Fruit fly (Drosophila melanogaster): ENCODE data around the gene CG4318.

CG4318 gene

DNA sequence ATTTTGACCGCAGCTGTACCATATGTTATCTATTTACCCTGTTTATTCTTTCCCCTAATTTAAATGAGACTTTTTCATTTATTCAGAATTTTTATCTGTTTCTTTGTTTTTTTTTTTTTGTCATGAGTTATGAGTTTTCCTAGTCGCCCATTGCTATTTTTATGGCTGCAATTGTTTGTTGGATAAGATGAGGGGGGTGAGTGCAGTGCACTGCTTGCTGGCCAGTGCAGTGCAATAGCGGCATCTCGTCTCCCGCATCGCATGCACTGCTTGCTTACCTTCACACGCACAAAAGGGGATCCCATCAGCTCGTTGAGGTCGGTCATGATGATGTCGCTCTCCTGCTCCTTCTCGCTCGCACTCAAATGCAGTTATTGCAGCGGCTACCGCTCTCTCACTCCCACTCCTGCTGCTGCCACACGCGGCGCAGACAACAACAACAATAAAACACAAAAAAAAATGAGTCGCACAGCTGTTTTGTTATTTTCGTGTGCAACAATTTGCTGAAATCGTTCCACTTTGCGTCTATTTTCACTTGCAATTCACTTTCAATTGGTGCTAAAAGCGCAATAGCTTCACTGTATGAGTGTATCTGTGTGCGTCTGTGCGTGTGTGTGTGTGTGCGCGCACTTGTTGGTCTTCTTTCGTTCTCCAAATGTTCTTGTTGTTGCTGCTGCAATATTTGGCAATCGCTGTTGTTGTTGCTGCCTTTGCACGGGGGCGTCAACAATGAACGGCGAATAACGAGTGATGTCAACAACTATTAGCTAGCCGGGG lies 26.6 kb downstream of the CG4318 start (continued):
- TF ChIP-seq al (GFP tag; IDR thresholded peaks at IDR 0.05) (no peak), pum (GFP tag; optimal IDR thresholded peaks at IDR 0.05) (peak; percentile 50), sqz (GFP tag; optimal IDR thresholded peaks at IDR 0.05) (peak; percentile 63), Trl (optimal IDR thresholded peaks at IDR 0.05) (peak in 1 of 2 experiments; percentile 20), Trl (GFP tag; optimal IDR thresholded peaks at IDR 0.05) (peak; percentile 1), ssp (GFP tag; IDR thresholded peaks at IDR 0.05) (0 out of 2 replicates have a peak, but pooled peaks have one; percentile 16), jumu (GFP tag; optimal IDR thresholded peaks at IDR 0.05) (peak; percentile 40), tio (GFP tag; optimal IDR thresholded peaks at IDR 0.05) (peak; percentile 52), Hr78 (GFP tag; optimal IDR thresholded peaks at IDR 0.05) (peak in 1 of 2 experiments; percentile 4), chm (GFP tag; IDR thresholded peaks at IDR 0.05) (0 out of 2 replicates have a peak, but pooled peaks have one; percentile 57), E2f2 (GFP tag; IDR thresholded peaks at IDR 0.05) (no peak), CG13287 (GFP tag; IDR thresholded peaks at IDR 0.05; ENCODE audit: partially characterized antibody) (no peak), tgo (GFP tag; IDR thresholded peaks at IDR 0.05) (peak; percentile 34; the same call in 1 of the 3 replicates), bigmax (GFP tag; optimal IDR thresholded peaks at IDR 0.05) (no peak), onecut (GFP tag; IDR thresholded peaks at IDR 0.05) (0 out of 2 replicates have a peak, but pooled peaks have one; percentile 18), HLH3B (GFP tag; IDR thresholded peaks at IDR 0.05) (peak; percentile 27; the same call in 1 of the 2 replicates), CG1832 (GFP tag; optimal IDR thresholded peaks at IDR 0.05) (peak; percentile 74), CG11696 (GFP tag; IDR thresholded peaks at IDR 0.05) (peak; percentile 95), Abd-B (GFP tag; optimal IDR thresholded peaks at IDR 0.05) (no peak), CG17829 (tag; optimal IDR thresholded peaks at IDR 0.05) (peak; percentile 34), Pdp1 (GFP tag; optimal IDR thresholded peaks at IDR 0.05) (peak in 1 of 2 experiments; percentile 54), Jarid2 (GFP tag; optimal IDR thresholded peaks at IDR 0.05) (no peak), CG18262 (tag; optimal IDR thresholded peaks at IDR 0.05) (peak; percentile 7), vvl (GFP tag; IDR thresholded peaks at IDR 0.05) (peak; percentile 72), CG17328 (GFP tag; IDR thresholded peaks at IDR 0.05) (peak; percentile 70), CG34422 (GFP tag; IDR thresholded peaks at IDR 0.05) (0 out of 3 replicates have a peak, but pooled peaks have one; percentile 39), lmd (GFP tag; IDR thresholded peaks at IDR 0.05) (peak; percentile 54), gsb-n (tag; optimal IDR thresholded peaks at IDR 0.05) (peak; percentile 1), CG14441 (GFP tag; IDR thresholded peaks at IDR 0.05) (0 out of 2 replicates have a peak, but pooled peaks have one; percentile 20), Stat92E (GFP tag; optimal IDR thresholded peaks at IDR 0.05) (no peak), ro (GFP tag; IDR thresholded peaks at IDR 0.05) (peak; percentile 43; the same call in 1 of the 2 replicates), unpg (GFP tag; optimal IDR thresholded peaks at IDR 0.05) (peak; percentile 28), pb (GFP tag; optimal IDR thresholded peaks at IDR 0.05) (peak; percentile 35), Hmx (GFP tag; optimal IDR thresholded peaks at IDR 0.05) (no peak), CG11695 (GFP tag; IDR thresholded peaks at IDR 0.05) (peak; percentile 36; the same call in 1 of the 3 replicates), CG10654 (GFP tag; optimal IDR thresholded peaks at IDR 0.05) (peak; percentile 3), CG8924 (tag; optimal IDR thresholded peaks at IDR 0.05) (peak; percentile 37), chif (GFP tag; optimal IDR thresholded peaks at IDR 0.05) (peak; percentile 23 to 51), CG17359 (tag; optimal IDR thresholded peaks at IDR 0.05) (peak; percentile 33), btn (GFP tag; optimal IDR thresholded peaks at IDR 0.05) (peak; percentile 55), HLH54F (GFP tag; optimal IDR thresholded peaks at IDR 0.05) (no peak), CG33557 (GFP tag; optimal IDR thresholded peaks at IDR 0.05) (no peak), slbo (GFP tag; IDR thresholded peaks at IDR 0.05) (no peak), D19A (tag; optimal IDR thresholded peaks at IDR 0.05) (no peak), Atf3 (GFP tag; optimal IDR thresholded peaks at IDR 0.05) (peak; percentile 33), otp (GFP tag; IDR thresholded peaks at IDR 0.05) (peak; percentile 45; the same call in 1 of the 3 replicates), ase (GFP tag; IDR thresholded peaks at IDR 0.05) (peak; percentile 46; the same call in 1 of the 3 replicates), Fer1 (GFP tag; optimal IDR thresholded peaks at IDR 0.05) (no peak), shn (GFP tag; optimal IDR thresholded peaks at IDR 0.05) (peak; percentile 41)
